Worm (Caenorhabditis elegans): ENCODE results near the gene T09F5.1.

DNA sequence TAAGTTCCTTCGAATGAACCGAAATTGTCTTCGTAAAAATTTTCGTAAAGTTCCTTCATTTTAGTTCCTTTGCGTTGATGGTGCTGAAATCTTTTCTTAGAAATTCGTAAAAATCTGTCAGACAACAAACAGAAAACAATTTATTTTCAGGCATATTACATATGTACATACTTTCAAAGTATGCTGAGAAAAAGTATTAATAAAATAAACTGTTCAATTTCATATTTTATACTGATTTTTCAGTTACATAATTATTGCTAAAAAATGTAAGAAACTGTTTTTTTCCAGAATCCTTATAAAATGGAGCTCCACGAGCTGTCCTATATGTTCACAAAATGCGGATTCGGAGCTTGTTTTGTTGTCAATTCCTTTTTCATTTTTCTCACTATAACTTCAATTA is 9.8 kb downstream of the T09F5.1 start, which contains the start of gene str-45:
- TF ChIP-seq fos-1 (tag; optimal IDR thresholded peaks at IDR 0.05) (no peak), mbf-1 (tag; optimal IDR thresholded peaks at IDR 0.05) (no peak)

All from whole organism, L2 larva.